Worm (Caenorhabditis elegans) whole organism, L4 larva: ENCODE results near the gene H41C03.1.

Source experiments
- dpl-1 ChIP-seq: fragments of 150-350 bp; optimal IDR thresholded peaks from 2 replicates; lab custom pipeline; 2014; ENCODE audit warnings: missing biosample characterization, missing genetic modification reagents, missing genetic modification characterization
- jun-1 ChIP-seq: fragments of 150-350 bp; optimal IDR thresholded peaks from 2 replicates; lab custom pipeline; 2014; ENCODE audit warnings: missing biosample characterization, missing genetic modification reagents, missing genetic modification characterization
- skn-1 ChIP-seq: fragments of 150-350 bp; optimal IDR thresholded peaks from 2 replicates; lab custom pipeline; 2014; ENCODE audit warnings: missing biosample characterization, missing genetic modification characterization

DNA sequence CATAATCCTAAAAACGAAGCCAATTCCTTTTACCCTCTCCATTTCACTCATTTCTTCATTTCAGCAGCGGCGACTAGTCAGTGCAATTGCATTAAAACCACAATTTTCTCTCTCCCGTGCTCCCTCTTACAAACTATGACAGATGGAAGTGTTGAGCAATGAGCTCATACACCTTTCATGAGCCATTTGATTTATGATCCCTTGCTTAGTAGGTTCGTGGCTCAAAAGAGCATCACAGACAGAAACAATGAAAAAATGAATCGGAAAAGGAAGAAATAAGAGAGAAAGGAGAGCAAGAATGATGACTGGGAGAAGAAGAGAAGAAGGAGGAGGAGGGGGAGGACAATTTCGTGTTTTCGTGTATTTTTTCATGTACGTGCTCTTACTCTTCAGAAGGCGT is 17.3 kb downstream of the H41C03.1 start:
- no peak for TF ChIP-seq skn-1 (tag; lab: Kevin White, UChicago)
- TF ChIP-seq dpl-1 (GFP tag; lab: Kevin White, UChicago), result no peak
- TF ChIP-seq jun-1, result no peak
